Fruit fly (Drosophila melanogaster) whole organism, embryonic: ENCODE results near the gene Pcd.

ENCODE experiments used
- Adf1 ChIP-seq: fragments of 200-800 bp; sonication (Bioruptor generic); IDR thresholded peaks from 2 replicates; pipeline ENCODE4 v1.3.6; 2022; ENCODE audit warnings: missing biosample characterization, missing genetic modification characterization
- B-H2 ChIP-seq: fragments of 200-800 bp; sonication (Bioruptor generic); optimal IDR thresholded peaks from 2 replicates; lab custom pipeline; 2018; ENCODE audit warnings: missing biosample characterization, mild to moderate bottlenecking, missing genetic modification characterization
- Blimp-1 ChIP-seq: fragments of 200-800 bp; sonication (Bioruptor generic); optimal IDR thresholded peaks from 3 replicates; lab custom pipeline; 2018; ENCODE audit warnings: missing biosample characterization, missing genetic modification characterization, mild to moderate bottlenecking, moderate library complexity, missing genetic modification reagents
- CG10431 ChIP-seq: fragments of 200-800 bp; sonication (Bioruptor generic); optimal IDR thresholded peaks from 3 replicates; lab custom pipeline; 2018; ENCODE audit warnings: missing biosample characterization, mild to moderate bottlenecking, missing genetic modification characterization
- CG10654 ChIP-seq: fragments of 200-800 bp; sonication (Bioruptor generic); optimal IDR thresholded peaks from 2 replicates; lab custom pipeline; 2016; ENCODE audit warnings: missing biosample characterization, missing genetic modification characterization
- CG12769 ChIP-seq: fragments of 200-800 bp; sonication (Bioruptor generic); optimal IDR thresholded peaks from 2 replicates; lab custom pipeline; 2019; ENCODE audit warnings: missing biosample characterization, mild to moderate bottlenecking, missing genetic modification characterization, moderate library complexity
- CG17186 ChIP-seq: fragments of 200-800 bp; sonication (Bioruptor generic); optimal IDR thresholded peaks from 3 replicates; lab custom pipeline; 2017; ENCODE audit warnings: missing biosample characterization, missing genetic modification reagents, missing genetic modification characterization
- CG2199 ChIP-seq: fragments of 200-800 bp; sonication (Bioruptor generic); IDR thresholded peaks from 3 replicates; pipeline ENCODE4 v1.3.6; 2022; ENCODE audit warnings: missing biosample characterization, missing genetic modification characterization
- CG32532 ChIP-seq: fragments of 200-800 bp; sonication (Bioruptor generic); IDR thresholded peaks from 2 replicates; pipeline ENCODE4 v1.3.6; 2022; ENCODE audit warnings: missing biosample characterization, missing genetic modification characterization
- CG34224 ChIP-seq: fragments of 200-800 bp; sonication (Bioruptor generic); IDR thresholded peaks from 3 replicates; pipeline ENCODE4 v1.3.6; 2022; ENCODE audit warnings: missing biosample characterization, missing genetic modification characterization; ENCODE audit not compliant: partially characterized antibody
- CG34376 ChIP-seq: fragments of 200-800 bp; sonication (Bioruptor generic); optimal IDR thresholded peaks from 2 replicates; lab custom pipeline; 2018; ENCODE audit warnings: missing biosample characterization, mild to moderate bottlenecking, missing genetic modification characterization
- CG5180 ChIP-seq: fragments of 200-800 bp; sonication (Bioruptor generic); optimal IDR thresholded peaks from 3 replicates; lab custom pipeline; 2017; ENCODE audit warnings: missing biosample characterization, missing genetic modification characterization, mild to moderate bottlenecking, moderate library complexity, missing genetic modification reagents
- CG6689 ChIP-seq: fragments of 200-800 bp; sonication (Bioruptor generic); IDR thresholded peaks from 2 replicates; pipeline ENCODE4 v1.3.6; 2022; ENCODE audit warnings: missing biosample characterization, missing genetic modification characterization
- CG8388 ChIP-seq: fragments of 200-800 bp; sonication (Bioruptor generic); optimal IDR thresholded peaks from 2 replicates; lab custom pipeline; 2019; ENCODE audit warnings: missing biosample characterization, mild to moderate bottlenecking, missing genetic modification characterization, moderate library complexity
- CG8478 ChIP-seq: fragments of >200 bp; optimal IDR thresholded peaks from 2 replicates; lab custom pipeline; 2018
- Dfd ChIP-seq, 2 experiments: fragments of >200 bp; optimal IDR thresholded peaks; 2 replicates each; lab custom pipeline; 2017; ENCODE audit warnings: missing biosample characterization in 2 of 2, missing genetic modification characterization in 2 of 2
- Dll ChIP-seq: fragments of 200-800 bp; sonication (Bioruptor generic); IDR thresholded peaks from 4 replicates; pipeline ENCODE4 v1.3.6; 2022; ENCODE audit warnings: missing biosample characterization, missing genetic modification characterization; ENCODE audit not compliant: partially characterized antibody
- Drgx ChIP-seq: fragments of 200-800 bp; sonication (Bioruptor generic); IDR thresholded peaks from 2 replicates; pipeline ENCODE4 v1.3.6; 2022; ENCODE audit warnings: missing biosample characterization, missing genetic modification characterization
- Eip74EF ChIP-seq, 2 experiments: fragments of 200-800 bp in 1 of 2; fragments of >200 bp in 1 of 2; sonication (Bioruptor generic) in 1 of 2; optimal IDR thresholded peaks; 2 replicates each; lab custom pipeline; 2017 to 2019; ENCODE audit warnings: missing biosample characterization in 2 of 2, missing genetic modification characterization in 2 of 2, mild to moderate bottlenecking in 1 of 2, moderate library complexity in 1 of 2
- Fer2 ChIP-seq: fragments of 200-800 bp; sonication (Bioruptor generic); optimal IDR thresholded peaks from 2 replicates; lab custom pipeline; 2018; ENCODE audit warnings: missing biosample characterization, mild to moderate bottlenecking, missing genetic modification characterization, moderate library complexity
- Lpt ChIP-seq: fragments of >200 bp; optimal IDR thresholded peaks from 2 replicates; lab custom pipeline; 2018; ENCODE audit warnings: missing biosample characterization, missing genetic modification characterization
- Meics ChIP-seq: fragments of 200-800 bp; sonication (Bioruptor generic); optimal IDR thresholded peaks from 2 replicates; lab custom pipeline; 2017; ENCODE audit warnings: missing biosample characterization, mild to moderate bottlenecking, missing genetic modification characterization
- Pdp1 ChIP-seq, 2 experiments: fragments of 200-800 bp; sonication (Bioruptor generic); optimal IDR thresholded peaks; 3 replicates each; lab custom pipeline; 2016; ENCODE audit warnings: missing biosample characterization in 2 of 2, missing genetic modification characterization in 2 of 2, mild to moderate bottlenecking in 1 of 2, moderate library complexity in 1 of 2
- Tbp ChIP-seq: fragments of >200 bp; optimal IDR thresholded peaks from 2 replicates; lab custom pipeline; 2018; ENCODE audit warnings: missing biosample characterization, missing genetic modification characterization
- Trl ChIP-seq, 3 experiments: fragments of >200 bp in 2 of 3; fragments of 200-800 bp in 1 of 3; sonication (Bioruptor generic) in 1 of 3; optimal IDR thresholded peaks; 2 replicates in 1 of 3; 3 replicates in 2 of 3; lab custom pipeline; 2016 to 2017; ENCODE audit warnings: missing biosample characterization in 1 of 3, missing genetic modification characterization in 1 of 3
- abd-A ChIP-seq: fragments of 200-800 bp; sonication (Bioruptor generic); optimal IDR thresholded peaks from 3 replicates; lab custom pipeline; 2019; ENCODE audit warnings: missing biosample characterization, mild to moderate bottlenecking, missing genetic modification characterization, moderate library complexity
- br ChIP-seq: fragments of >200 bp; optimal IDR thresholded peaks from 2 replicates; lab custom pipeline; 2017
- chinmo ChIP-seq: fragments of 200-800 bp; sonication (Bioruptor generic); IDR thresholded peaks from 4 replicates; pipeline ENCODE4 v1.3.6; 2022; ENCODE audit warnings: missing biosample characterization, missing genetic modification characterization; ENCODE audit not compliant: partially characterized antibody
- crol ChIP-seq: fragments of 200-800 bp; sonication (Bioruptor generic); IDR thresholded peaks from 2 replicates; pipeline ENCODE4 v1.3.6; 2022; ENCODE audit warnings: missing biosample characterization, missing genetic modification characterization
- dpn ChIP-seq, 2 experiments: fragments of 200-800 bp; sonication (Bioruptor generic); optimal IDR thresholded peaks; 3 replicates each; lab custom pipeline; 2016; ENCODE audit warnings: missing biosample characterization in 2 of 2, missing genetic modification characterization in 2 of 2
- dysf ChIP-seq: fragments of 200-800 bp; sonication (Bioruptor generic); IDR thresholded peaks from 3 replicates; pipeline ENCODE4 v1.3.6; 2022; ENCODE audit warnings: missing biosample characterization, missing genetic modification characterization
- ewg ChIP-seq: fragments of 200-800 bp; sonication (Bioruptor generic); optimal IDR thresholded peaks from 3 replicates; lab custom pipeline; 2017; ENCODE audit warnings: mild to moderate bottlenecking, missing biosample characterization, missing genetic modification reagents, missing genetic modification characterization
- hbn ChIP-seq: fragments of 200-800 bp; sonication (Bioruptor generic); IDR thresholded peaks from 2 replicates; pipeline ENCODE4 v1.3.6; 2022; ENCODE audit warnings: missing biosample characterization, missing genetic modification characterization; ENCODE audit not compliant: partially characterized antibody
- hth ChIP-seq: fragments of >200 bp; optimal IDR thresholded peaks from 2 replicates; lab custom pipeline; 2017; ENCODE audit warnings: inconsistent platforms
- kni ChIP-seq: fragments of 200-800 bp; sonication (Bioruptor generic); optimal IDR thresholded peaks from 3 replicates; lab custom pipeline; 2017; ENCODE audit warnings: mild to moderate bottlenecking, missing biosample characterization, missing genetic modification reagents, missing genetic modification characterization
- lab ChIP-seq: fragments of 200-800 bp; sonication (Bioruptor generic); optimal IDR thresholded peaks from 3 replicates; lab custom pipeline; 2017; ENCODE audit warnings: missing biosample characterization, missing genetic modification characterization, mild to moderate bottlenecking, moderate library complexity, missing genetic modification reagents
- nerfin-1 ChIP-seq: fragments of 200-800 bp; sonication (Bioruptor generic); optimal IDR thresholded peaks from 3 replicates; lab custom pipeline; 2019; ENCODE audit warnings: missing biosample characterization, mild to moderate bottlenecking, missing genetic modification characterization, moderate library complexity
- nerfin-2 ChIP-seq: fragments of 200-800 bp; sonication (Bioruptor generic); IDR thresholded peaks from 2 replicates; pipeline ENCODE4 v1.3.6; 2022; ENCODE audit warnings: missing biosample characterization, missing genetic modification characterization; ENCODE audit not compliant: partially characterized antibody
- nom ChIP-seq: fragments of 200-800 bp; sonication (Bioruptor generic); optimal IDR thresholded peaks from 2 replicates; lab custom pipeline; 2017; ENCODE audit warnings: missing biosample characterization, missing genetic modification characterization, mild to moderate bottlenecking, moderate library complexity, missing genetic modification reagents
- oc ChIP-seq: fragments of 200-800 bp; sonication (Bioruptor generic); optimal IDR thresholded peaks from 2 replicates; lab custom pipeline; 2018; ENCODE audit warnings: missing biosample characterization, mild to moderate bottlenecking, missing genetic modification characterization, moderate library complexity
- onecut ChIP-seq: fragments of 200-800 bp; sonication (Bioruptor generic); IDR thresholded peaks from 2 replicates; pipeline ENCODE4 v1.3.6; 2022; ENCODE audit warnings: missing biosample characterization, missing genetic modification characterization
- sc ChIP-seq, 3 experiments: fragments of >200 bp in 2 of 3; fragments of 200-800 bp in 1 of 3; sonication (Bioruptor generic) in 1 of 3; optimal IDR thresholded peaks; 2 replicates in 2 of 3; 3 replicates in 1 of 3; lab custom pipeline; 2017; ENCODE audit warnings: mild to moderate bottlenecking in 1 of 3, missing biosample characterization in 1 of 3, missing genetic modification characterization in 1 of 3, missing genetic modification reagents in 1 of 3
- scrt ChIP-seq: fragments of 200-800 bp; sonication (Bioruptor generic); optimal IDR thresholded peaks from 2 replicates; lab custom pipeline; 2018; ENCODE audit warnings: missing biosample characterization, mild to moderate bottlenecking, missing genetic modification characterization, moderate library complexity
- sd ChIP-seq: fragments of 200-800 bp; sonication (Bioruptor generic); optimal IDR thresholded peaks from 3 replicates; lab custom pipeline; 2018; ENCODE audit warnings: missing biosample characterization, mild to moderate bottlenecking, missing genetic modification characterization, moderate library complexity
- so ChIP-seq: fragments of 200-800 bp; sonication (Bioruptor generic); IDR thresholded peaks from 3 replicates; pipeline ENCODE4 v1.3.6; 2022; ENCODE audit warnings: missing biosample characterization, missing genetic modification characterization
- yki ChIP-seq: fragments of >200 bp; optimal IDR thresholded peaks from 3 replicates; lab custom pipeline; 2018
- zfh1 ChIP-seq: fragments of 200-800 bp; sonication (Bioruptor generic); IDR thresholded peaks from 3 replicates; pipeline ENCODE4 v1.3.6; 2022; ENCODE audit warnings: missing biosample characterization, missing genetic modification characterization
- zfh2 ChIP-seq: fragments of 200-800 bp; sonication (Bioruptor generic); optimal IDR thresholded peaks from 2 replicates; lab custom pipeline; 2016; ENCODE audit warnings: missing biosample characterization, missing genetic modification characterization

The Pcd gene

dm6 chr3R:29682152-29682600 is 40.8 kb upstream of the Pcd start, which contains the start of the genes CG7582 and Gycalpha99B (continued):
- peak; percentile 49 for TF ChIP-seq kni (GFP tag; lab: Kevin White, UChicago)
- TF ChIP-seq nom, result peak; percentile 44
- TF ChIP-seq sc (optimal IDR thresholded peaks at IDR 0.05; lab: Kevin White, UChicago), result no peak
- TF ChIP-seq sc (GFP tag; optimal IDR thresholded peaks at IDR 0.05; lab: Kevin White, UChicago), result no peak
- peak; percentile 24 for TF ChIP-seq abd-A (tag; lab: Kevin White, UChicago)
- TF ChIP-seq yki (lab: Kevin White, UChicago), result peak; percentile 65
- TF ChIP-seq CG5180 (GFP tag; lab: Kevin White, UChicago), result no peak
- no peak for TF ChIP-seq CG10654 (GFP tag; lab: Kevin White, UChicago)
- peak; percentile 99 for TF ChIP-seq Blimp-1
- peak; percentile 3 for TF ChIP-seq CG34376 (GFP tag; lab: Kevin White, UChicago)
- TF ChIP-seq Dll, result peak; percentile 35; the same call in 1 of the 4 replicates
- 0 out of 3 replicates have a peak, but pooled peaks have one; percentile 13 for TF ChIP-seq CG34224
- no peak for TF ChIP-seq zfh1 (GFP tag; lab: Robert Waterston, UW)
- peak; percentile 89 for TF ChIP-seq sd (tag; lab: Kevin White, UChicago)
- peak; percentile 22; the same call in 1 of the 2 replicates for TF ChIP-seq CG32532 (GFP tag; lab: Robert Waterston, UW)
- no peak for TF ChIP-seq so (GFP tag; lab: Robert Waterston, UW)
- TF ChIP-seq lab (GFP tag; lab: Kevin White, UChicago), result no peak
- TF ChIP-seq scrt (GFP tag; lab: Kevin White, UChicago), result peak; percentile 99
- TF ChIP-seq CG6689 (GFP tag; lab: Robert Waterston, UW), result peak; percentile 82
- no peak for TF ChIP-seq zfh2 (GFP tag; lab: Kevin White, UChicago)
- peak; percentile 11; the same call in 1 of the 2 replicates for TF ChIP-seq nerfin-2
- TF ChIP-seq onecut (GFP tag; lab: Robert Waterston, UW), result peak; percentile 64
- TF ChIP-seq chinmo (GFP tag; lab: Robert Waterston, UW), result peak; percentile 91; the same call in 2 of the 4 replicates
- peak; percentile 65 for TF ChIP-seq ewg (GFP tag; lab: Kevin White, UChicago)
- 0 out of 3 replicates have a peak, but pooled peaks have one; percentile 9 for TF ChIP-seq CG2199 (GFP tag; lab: Robert Waterston, UW)
- no peak for TF ChIP-seq Dfd (GFP tag; optimal IDR thresholded peaks at IDR 0.05; lab: Kevin White, UChicago)
- TF ChIP-seq crol (GFP tag; lab: Robert Waterston, UW), result peak; percentile 41; the same call in 1 of the 2 replicates
- TF ChIP-seq Trl (optimal IDR thresholded peaks at IDR 0.05; lab: Kevin White, UChicago), result peak; percentile 87 to 89
- TF ChIP-seq Trl (GFP tag; optimal IDR thresholded peaks at IDR 0.05; lab: Kevin White, UChicago), result no peak
- TF ChIP-seq CG12769 (tag; lab: Kevin White, UChicago), result peak; percentile 41
- peak in 1 of 2 experiments; percentile 80 for TF ChIP-seq Pdp1 (GFP tag; optimal IDR thresholded peaks at IDR 0.05; lab: Kevin White, UChicago)
- TF ChIP-seq nerfin-1 (tag; lab: Kevin White, UChicago), result peak; percentile 71
- TF ChIP-seq Lpt (GFP tag; lab: Kevin White, UChicago), result no peak
- peak; percentile 38; the same call in 1 of the 2 replicates for TF ChIP-seq Drgx (GFP tag; lab: Robert Waterston, UW)
- TF ChIP-seq, all 482 proteins: peak for 28

DNA sequence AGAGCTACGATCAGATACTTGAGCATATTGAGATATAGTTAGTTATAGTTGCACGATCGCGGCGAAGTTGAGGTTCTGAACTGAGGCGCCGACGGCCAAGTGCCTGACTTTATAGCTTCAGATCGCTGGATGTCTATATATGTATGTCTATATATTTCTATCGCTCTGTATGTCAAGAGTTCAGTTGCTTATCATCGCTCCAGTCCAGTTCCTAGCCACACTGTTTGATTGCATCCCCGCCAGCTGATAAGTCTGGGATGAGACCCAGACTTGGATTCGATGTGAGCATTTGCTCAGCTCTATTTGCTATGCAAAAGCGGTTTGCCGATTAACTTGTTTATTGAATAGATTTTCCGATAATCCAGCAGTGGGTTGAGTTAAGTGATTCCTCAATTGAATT is 36.3 kb upstream of the Pcd start:
- TF ChIP-seq Fer2 (no peak), Eip74EF (GFP tag; optimal IDR thresholded peaks at IDR 0.05; lab: Kevin White, UChicago) (peak in 1 of 2 experiments; percentile 6), hbn (GFP tag; lab: Robert Waterston, UW) (no peak), B-H2 (no peak), CG34376 (GFP tag; lab: Kevin White, UChicago) (peak; percentile 59), dpn (GFP tag; optimal IDR thresholded peaks at IDR 0.05; lab: Kevin White, UChicago) (no peak), Adf1 (GFP tag; lab: Robert Waterston, UW) (no peak), hth (no peak), chinmo (GFP tag; lab: Robert Waterston, UW) (0 out of 4 replicates have a peak, but pooled peaks have one; percentile 60), CG17186 (GFP tag; lab: Kevin White, UChicago) (no peak), br (lab: Kevin White, UChicago) (no peak), CG8388 (no peak), dysf (GFP tag; lab: Robert Waterston, UW) (0 out of 3 replicates have a peak, but pooled peaks have one; percentile 7), CG10431 (no peak), CG8478 (lab: Kevin White, UChicago) (no peak), lab (GFP tag; lab: Kevin White, UChicago) (no peak), Meics (GFP tag; lab: Kevin White, UChicago) (no peak), Tbp (GFP tag; lab: Kevin White, UChicago) (no peak), oc (tag; lab: Kevin White, UChicago) (no peak)
